Fruit fly (Drosophila melanogaster): ENCODE data around the gene Gr28a.
A peak's percentile ranks its signal among the peaks of the same experiment; 100 is the strongest.

Gr28a gene

DNA sequence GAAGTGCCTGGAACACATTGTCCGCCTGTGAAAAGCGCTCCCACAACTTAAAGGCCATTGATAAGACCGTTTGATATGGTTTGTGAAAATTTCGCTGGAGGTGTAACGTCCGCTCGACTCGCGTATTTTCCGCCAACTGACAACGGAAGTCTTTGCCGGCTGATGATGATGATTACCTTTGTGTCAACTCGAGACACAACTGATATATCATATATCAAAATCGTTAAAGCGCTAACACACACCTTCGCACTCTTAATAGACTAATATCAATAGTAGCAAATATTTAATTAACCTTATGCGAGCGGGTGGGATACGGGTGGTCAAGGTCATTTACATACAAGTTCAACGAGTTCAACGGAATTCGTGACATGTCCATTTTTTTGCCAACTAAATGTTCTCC lies at the start of gene Gr28a:
Gene Gr28a, minus strand, starts transcription at position 101 of the 400 bp plus-strand sequence.
- no peak for TF ChIP-seq CG5204 (GFP tag; optimal IDR thresholded peaks at IDR 0.05)
- TF ChIP-seq CG11617 (GFP tag; optimal IDR thresholded peaks at IDR 0.05) = no peak
- TF ChIP-seq pad (GFP tag; optimal IDR thresholded peaks at IDR 0.05) = no peak
- TF ChIP-seq CG7045 (GFP tag; optimal IDR thresholded peaks at IDR 0.05) = no peak
- no peak for TF ChIP-seq CG33017 (tag; optimal IDR thresholded peaks at IDR 0.05)
- no peak for TF ChIP-seq Crg-1 (GFP tag; optimal IDR thresholded peaks at IDR 0.05)
- no peak for TF ChIP-seq CG1620 (GFP tag; optimal IDR thresholded peaks at IDR 0.05)
- no peak for TF ChIP-seq Mnt (GFP tag; optimal IDR thresholded peaks at IDR 0.05)
- TF ChIP-seq CG12768 (GFP tag; optimal IDR thresholded peaks at IDR 0.05) = no peak
- TF ChIP-seq ovo (GFP tag; optimal IDR thresholded peaks at IDR 0.05) = no peak

DNA sequence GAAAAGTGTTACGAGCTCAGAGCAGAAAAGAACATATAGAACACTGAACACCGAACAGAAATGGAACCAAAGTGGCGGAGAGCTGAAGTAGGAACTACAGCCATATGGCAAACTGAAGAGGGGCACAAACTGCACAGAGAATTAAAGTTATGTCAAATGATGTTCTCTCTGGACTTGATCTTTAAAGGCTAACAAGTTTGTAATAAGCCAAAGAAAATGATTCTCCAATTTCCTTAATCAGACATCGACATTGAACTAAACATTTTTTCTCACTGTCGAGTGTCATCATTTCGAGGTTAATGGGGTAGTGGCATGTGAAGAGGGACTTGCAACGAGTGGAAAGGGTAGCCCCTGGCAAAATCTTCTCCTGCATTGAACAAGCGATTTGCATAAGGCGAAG lies 49.7 kb upstream of the Gr28a start:
- no peak for TF ChIP-seq pad (GFP tag; optimal IDR thresholded peaks at IDR 0.05)
- TF ChIP-seq CG12768 (GFP tag; optimal IDR thresholded peaks at IDR 0.05) = no peak
- TF ChIP-seq CG11617 (GFP tag; optimal IDR thresholded peaks at IDR 0.05) = no peak
- TF ChIP-seq cnc (optimal IDR thresholded peaks at IDR 0.05) = no peak
- no peak for TF ChIP-seq CG7101 (tag; optimal IDR thresholded peaks at IDR 0.05)
- no peak for TF ChIP-seq ovo (GFP tag; optimal IDR thresholded peaks at IDR 0.05)
- TF ChIP-seq Hr96 (GFP tag; optimal IDR thresholded peaks at IDR 0.05) = no peak
- no peak for TF ChIP-seq toe (GFP tag; optimal IDR thresholded peaks at IDR 0.05)
- no peak for TF ChIP-seq Crg-1 (GFP tag; optimal IDR thresholded peaks at IDR 0.05)
- TF ChIP-seq CG7045 (GFP tag; optimal IDR thresholded peaks at IDR 0.05) = no peak
- no peak for TF ChIP-seq CG5204 (GFP tag; optimal IDR thresholded peaks at IDR 0.05)
- no peak for TF ChIP-seq CG33017 (tag; optimal IDR thresholded peaks at IDR 0.05)

DNA sequence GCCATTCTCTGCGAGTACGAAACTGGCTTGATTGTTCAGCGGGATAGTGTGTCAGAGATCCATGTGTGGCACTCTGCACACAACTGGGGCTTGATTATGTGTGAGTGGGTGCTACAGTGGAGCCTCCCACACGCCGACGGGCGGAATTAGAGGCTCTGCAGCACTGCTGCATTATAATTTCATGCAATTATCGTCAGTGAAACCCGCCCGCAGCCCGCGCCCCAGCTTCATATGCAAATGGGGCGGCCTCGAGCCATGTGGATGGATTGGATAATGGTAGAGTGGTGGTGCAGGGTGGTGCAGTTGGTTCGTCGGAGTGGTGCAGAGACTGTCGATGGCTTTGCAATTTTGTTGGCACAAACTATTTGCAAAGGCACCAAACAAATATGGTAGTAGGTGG lies 47.7 kb upstream of the Gr28a start:
- TF ChIP-seq CG5204 (GFP tag; optimal IDR thresholded peaks at IDR 0.05) (no peak), kay (GFP tag; ENCODE audit: borderline replicate concordance) (no peak), tj (GFP tag; optimal IDR thresholded peaks at IDR 0.05) (no peak), Hr96 (GFP tag; optimal IDR thresholded peaks at IDR 0.05) (no peak), CG7101 (tag; optimal IDR thresholded peaks at IDR 0.05) (no peak), Mnt (GFP tag; optimal IDR thresholded peaks at IDR 0.05) (no peak), CG33017 (tag; optimal IDR thresholded peaks at IDR 0.05) (no peak), CG12768 (GFP tag; optimal IDR thresholded peaks at IDR 0.05) (no peak), Crg-1 (GFP tag; optimal IDR thresholded peaks at IDR 0.05) (no peak), ovo (GFP tag; optimal IDR thresholded peaks at IDR 0.05) (no peak), CG7045 (GFP tag; optimal IDR thresholded peaks at IDR 0.05) (no peak), Clk (GFP tag; optimal IDR thresholded peaks at IDR 0.05) (no peak), cic (GFP tag; optimal IDR thresholded peaks at IDR 0.05) (no peak), bab1 (GFP tag; optimal IDR thresholded peaks at IDR 0.05) (no peak)

DNA sequence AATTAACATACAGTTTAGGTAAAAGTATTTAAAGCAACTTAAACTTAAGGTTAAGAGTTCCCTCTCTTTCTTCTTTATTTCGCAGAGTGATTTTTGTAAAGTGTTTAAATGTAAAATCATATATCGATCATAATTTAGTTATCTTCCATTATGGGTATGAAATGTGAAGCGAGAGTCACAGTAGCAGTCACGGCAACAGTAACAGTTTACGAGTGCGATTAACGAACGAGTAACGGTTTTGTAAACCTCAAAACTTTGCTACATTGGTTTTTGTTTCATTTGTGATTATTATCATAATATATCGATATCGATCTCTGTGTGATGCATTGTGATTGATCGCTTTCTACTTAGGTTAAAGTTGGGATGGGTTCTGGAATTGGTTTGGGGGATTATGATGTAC lies 44.2 kb upstream of the Gr28a start:
- TF ChIP-seq tj (GFP tag; optimal IDR thresholded peaks at IDR 0.05) (no peak), CG7101 (tag; optimal IDR thresholded peaks at IDR 0.05) (no peak), CG33017 (tag; optimal IDR thresholded peaks at IDR 0.05) (no peak)

DNA sequence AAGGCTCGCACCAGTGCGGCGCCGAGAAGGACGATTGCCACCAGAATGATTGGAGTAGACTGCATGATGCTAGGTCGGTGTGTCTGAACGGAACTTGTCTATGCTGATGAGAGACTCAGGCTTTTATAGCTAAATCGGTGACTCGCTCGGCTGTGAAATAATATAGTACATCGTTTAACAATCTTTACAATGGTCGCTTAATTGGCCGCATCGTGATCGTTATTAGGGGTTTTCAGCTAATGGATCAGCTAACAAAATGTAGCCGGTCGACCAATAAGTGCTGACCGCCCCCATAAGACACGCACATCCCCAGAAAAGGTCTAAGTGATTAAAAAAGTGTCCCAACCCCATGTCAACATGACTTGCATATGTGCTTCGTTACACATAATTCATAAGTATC lies 43.3 kb upstream of the Gr28a start, which contains the start of gene Obp28a:
Gene Obp28a, minus strand, starts transcription at position 101 of the 400 bp plus-strand sequence.
- TF ChIP-seq CG7101 (tag; optimal IDR thresholded peaks at IDR 0.05) (no peak), Crg-1 (GFP tag; optimal IDR thresholded peaks at IDR 0.05) (no peak), Clk (GFP tag; optimal IDR thresholded peaks at IDR 0.05) (no peak), CG7045 (GFP tag; optimal IDR thresholded peaks at IDR 0.05) (no peak), kay (GFP tag; ENCODE audit: borderline replicate concordance) (no peak), CG11617 (GFP tag; optimal IDR thresholded peaks at IDR 0.05) (no peak), toe (GFP tag; optimal IDR thresholded peaks at IDR 0.05) (no peak)

DNA sequence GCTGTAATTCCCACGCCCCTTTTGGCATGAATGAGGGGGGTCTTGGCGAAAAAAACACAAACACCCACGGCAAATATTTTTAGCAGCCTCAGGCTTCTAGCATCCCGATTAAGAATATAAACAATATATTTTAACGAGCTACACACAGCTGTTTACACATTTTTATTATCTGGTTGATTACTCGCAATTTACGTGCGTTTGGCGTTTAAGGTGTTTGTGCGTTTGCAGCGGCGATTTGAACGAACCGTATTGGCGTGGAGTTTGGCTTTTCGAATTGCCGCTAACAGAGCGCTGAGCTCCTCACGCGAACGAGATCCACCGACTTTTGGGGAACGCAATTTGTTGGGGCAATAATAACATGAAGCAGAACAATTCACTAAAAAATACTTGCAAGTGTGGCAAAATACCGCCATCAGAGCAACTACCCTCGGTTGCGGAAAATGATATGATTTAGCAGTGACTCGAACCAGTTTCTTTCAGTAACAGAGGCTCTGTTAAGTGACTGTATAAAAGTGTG lies 42.0 kb upstream of the Gr28a start, which contains the start of gene Ziz:
Gene Ziz, minus strand, starts transcription at position 321 of the 517 bp plus-strand sequence.
- TF ChIP-seq CG7045 (GFP tag; optimal IDR thresholded peaks at IDR 0.05) (no peak), tj (GFP tag; optimal IDR thresholded peaks at IDR 0.05) (peak; percentile 64), cic (GFP tag; optimal IDR thresholded peaks at IDR 0.05) (peak; percentile 77), kay (GFP tag; ENCODE audit: borderline replicate concordance) (no peak), Mnt (GFP tag; optimal IDR thresholded peaks at IDR 0.05) (peak; percentile 80), Hr96 (GFP tag; optimal IDR thresholded peaks at IDR 0.05) (no peak), CG1620 (GFP tag; optimal IDR thresholded peaks at IDR 0.05) (no peak), CG33017 (tag; optimal IDR thresholded peaks at IDR 0.05) (peak; percentile 20), CG7101 (tag; optimal IDR thresholded peaks at IDR 0.05) (peak; percentile 38), pad (GFP tag; optimal IDR thresholded peaks at IDR 0.05) (peak; percentile 58), CG12768 (GFP tag; optimal IDR thresholded peaks at IDR 0.05) (no peak), cnc (optimal IDR thresholded peaks at IDR 0.05) (no peak), ovo (GFP tag; optimal IDR thresholded peaks at IDR 0.05) (no peak), toe (GFP tag; optimal IDR thresholded peaks at IDR 0.05) (peak; percentile 9), CG5204 (GFP tag; optimal IDR thresholded peaks at IDR 0.05) (no peak), Crg-1 (GFP tag; optimal IDR thresholded peaks at IDR 0.05) (no peak), Clk (GFP tag; optimal IDR thresholded peaks at IDR 0.05) (no peak), CG11617 (GFP tag; optimal IDR thresholded peaks at IDR 0.05) (peak; percentile 27), bab1 (GFP tag; optimal IDR thresholded peaks at IDR 0.05) (peak; percentile 75), CG14711 (tag; optimal IDR thresholded peaks at IDR 0.05) (peak; percentile 51)
